Fruit fly (Drosophila melanogaster): ENCODE results near the gene CG1492.

DNA sequence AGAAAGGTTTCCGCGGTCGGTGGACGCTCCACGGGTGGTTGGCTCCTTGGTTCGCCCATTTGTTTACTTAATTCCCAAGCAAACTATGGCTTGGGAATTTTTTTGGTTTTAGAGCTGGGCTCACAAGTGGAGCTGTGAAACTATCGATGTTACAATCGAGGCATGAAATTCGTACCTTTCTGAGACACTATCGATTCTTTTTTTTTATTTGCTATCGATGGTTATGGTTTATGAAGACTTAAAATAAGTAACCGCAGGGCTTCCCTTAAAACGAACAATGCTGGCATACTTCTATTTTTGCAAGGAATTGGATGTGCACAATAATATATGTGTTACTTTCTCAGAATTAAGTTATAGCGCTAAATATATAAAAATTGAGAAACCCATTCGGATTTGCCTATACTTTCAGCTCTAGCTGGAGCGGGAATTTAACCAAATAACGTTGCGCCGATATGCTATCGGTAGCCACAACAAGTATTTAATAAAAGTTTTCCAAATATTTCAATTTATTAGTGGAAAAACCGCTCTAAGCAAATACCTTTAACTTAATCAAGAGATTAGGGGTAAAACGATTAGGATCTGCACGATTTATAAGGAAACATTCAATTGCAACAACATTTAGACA is 5.9 kb upstream of the CG1492 start, which contains the start of gene Chrac-16:
- TF ChIP-seq CG7101 (tag; optimal IDR thresholded peaks at IDR 0.05) (no peak), cnc (optimal IDR thresholded peaks at IDR 0.05) (no peak), CG5204 (GFP tag; optimal IDR thresholded peaks at IDR 0.05) (no peak), Hr96 (GFP tag; optimal IDR thresholded peaks at IDR 0.05) (no peak), CG1620 (GFP tag; optimal IDR thresholded peaks at IDR 0.05) (no peak), ovo (GFP tag; optimal IDR thresholded peaks at IDR 0.05) (no peak), CG12768 (GFP tag; optimal IDR thresholded peaks at IDR 0.05) (no peak), kay (GFP tag; ENCODE audit: borderline replicate concordance) (no peak), pad (GFP tag; optimal IDR thresholded peaks at IDR 0.05) (no peak)
